Worm (Caenorhabditis elegans): ENCODE measurements around the gene T08H10.3.

DNA sequence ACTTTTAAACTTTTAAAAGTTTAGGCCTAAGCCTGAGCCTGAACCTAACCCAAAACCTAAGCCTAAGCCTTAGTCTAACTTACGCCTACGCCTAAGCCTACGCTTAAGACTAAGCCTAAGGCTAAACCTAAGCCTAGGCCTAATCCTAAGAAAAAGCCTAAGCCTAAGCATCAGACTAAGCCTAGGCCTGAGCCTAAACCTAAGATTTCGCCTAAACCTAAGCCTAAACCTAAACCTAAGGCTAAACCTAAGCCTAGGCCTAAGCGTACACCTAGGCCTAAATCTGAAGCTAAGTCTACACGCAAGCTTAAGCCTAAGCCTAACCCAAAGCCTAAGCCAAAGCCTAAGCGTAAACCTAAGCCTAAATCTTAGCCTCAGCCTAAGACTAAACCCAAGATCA lies 39.2 kb downstream of the T08H10.3 start:
- TF ChIP-seq sem-4 (tag; optimal IDR thresholded peaks at IDR 0.05) (no peak), mdl-1 (tag; optimal IDR thresholded peaks at IDR 0.05) (no peak), nhr-77 (tag; optimal IDR thresholded peaks at IDR 0.05) (no peak), egl-27 (tag; optimal IDR thresholded peaks at IDR 0.05) (no peak), elt-3 (tag; optimal IDR thresholded peaks at IDR 0.05) (no peak)
